Worm (Caenorhabditis elegans): Measurements from ENCODE around the gene F35E8.13.
"Not testable (repeated sequence)": the region's sequence is repeated elsewhere in the genome, so short reads cannot be mapped to it uniquely, and the experiment has no call there.

Gene F35E8.13

DNA sequence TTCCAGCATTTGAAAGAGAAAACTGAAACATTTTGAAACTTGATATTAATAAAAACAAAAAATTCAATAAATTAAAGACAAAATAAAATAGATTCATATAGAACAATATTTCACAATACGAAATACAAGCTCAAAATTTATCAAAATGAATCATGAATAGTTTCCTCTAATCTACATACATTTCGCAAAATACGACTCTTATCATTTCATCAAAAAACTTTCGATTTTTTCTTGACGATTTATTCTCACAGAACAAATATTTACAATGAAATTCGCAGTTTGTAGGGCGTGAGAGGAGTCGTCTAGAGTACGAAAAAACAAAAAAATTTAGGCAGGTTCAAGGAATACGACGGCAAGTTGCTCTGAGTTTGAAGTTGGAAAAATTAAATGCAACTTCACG, 33.0 kb upstream of the F35E8.13 start:
- no peak for TF ChIP-seq ref-1 (GFP tag; conservative IDR thresholded peaks at IDR 0.05)

DNA sequence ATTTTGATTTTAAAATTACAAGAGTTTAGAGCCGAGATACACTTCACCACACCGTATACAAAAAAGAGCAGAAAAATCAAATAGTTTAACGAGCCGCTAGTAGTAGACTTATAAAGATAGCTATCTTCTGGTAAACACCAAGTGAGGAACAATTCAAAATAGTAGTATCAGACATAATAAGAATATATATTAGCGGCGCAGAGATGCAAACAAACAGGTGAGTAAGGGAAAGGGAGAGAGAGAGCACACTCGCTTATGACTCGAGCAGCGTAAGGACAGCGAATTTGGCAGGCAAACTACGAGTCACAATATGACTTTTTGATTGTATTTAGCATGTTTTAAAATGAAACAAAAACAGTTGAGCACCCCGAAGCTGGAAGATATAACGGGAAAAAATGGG, 31.8 kb upstream of the F35E8.13 start:
- TF ChIP-seq T22C8.4 (GFP tag; IDR thresholded peaks at IDR 0.05): no peak
- TF ChIP-seq flt-1 (GFP tag; IDR thresholded peaks at IDR 0.05): no peak
- TF ChIP-seq ztf-23 (GFP tag; IDR thresholded peaks at IDR 0.05): no peak
- no peak for TF ChIP-seq cog-1 (tag; optimal IDR thresholded peaks at IDR 0.05)
- TF ChIP-seq ztf-29 (GFP tag; IDR thresholded peaks at IDR 0.05): no peak
- no peak for TF ChIP-seq med-1 (GFP tag; optimal IDR thresholded peaks at IDR 0.05; ENCODE audit: insufficient read depth)
- TF ChIP-seq tab-1 (GFP tag; IDR thresholded peaks at IDR 0.05): no peak
- TF ChIP-seq ref-1 (GFP tag; conservative IDR thresholded peaks at IDR 0.05): no peak
- no peak for TF ChIP-seq klf-2 (GFP tag; conservative IDR thresholded peaks at IDR 0.05)

DNA sequence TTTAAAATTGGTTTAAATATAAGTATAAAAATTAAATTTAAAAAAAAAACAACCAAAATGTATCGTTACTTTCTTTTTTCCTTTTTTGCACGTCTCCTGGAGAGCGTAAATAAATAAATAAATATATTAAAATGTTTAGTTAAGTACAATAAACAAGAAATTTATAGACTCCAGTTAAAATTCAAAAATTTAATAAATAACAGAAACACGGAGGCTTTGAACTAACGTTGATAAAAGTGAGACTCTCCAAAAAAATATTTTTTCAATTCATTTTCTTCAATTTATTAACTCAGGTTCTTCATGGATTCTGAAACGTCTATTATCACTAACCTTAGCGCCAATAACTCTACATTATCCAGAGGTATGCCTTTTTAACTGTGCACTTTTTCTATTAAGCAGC, 31.3 kb upstream of the F35E8.13 start, which contains the start of gene T06C12.12:
Gene T06C12.12 (plus strand): TSS at position 301 of the 400 bp plus-strand sequence.
- TF ChIP-seq T22C8.4 (GFP tag; IDR thresholded peaks at IDR 0.05): no peak
- TF ChIP-seq flt-1 (GFP tag; IDR thresholded peaks at IDR 0.05): no peak
- no peak for TF ChIP-seq ref-1 (GFP tag; conservative IDR thresholded peaks at IDR 0.05)
- TF ChIP-seq med-1 (GFP tag; optimal IDR thresholded peaks at IDR 0.05; ENCODE audit: insufficient read depth): no peak
- TF ChIP-seq ztf-29 (GFP tag; IDR thresholded peaks at IDR 0.05): no peak
- TF ChIP-seq cog-1 (tag; optimal IDR thresholded peaks at IDR 0.05): no peak
- no peak for TF ChIP-seq ztf-23 (GFP tag; IDR thresholded peaks at IDR 0.05)

DNA sequence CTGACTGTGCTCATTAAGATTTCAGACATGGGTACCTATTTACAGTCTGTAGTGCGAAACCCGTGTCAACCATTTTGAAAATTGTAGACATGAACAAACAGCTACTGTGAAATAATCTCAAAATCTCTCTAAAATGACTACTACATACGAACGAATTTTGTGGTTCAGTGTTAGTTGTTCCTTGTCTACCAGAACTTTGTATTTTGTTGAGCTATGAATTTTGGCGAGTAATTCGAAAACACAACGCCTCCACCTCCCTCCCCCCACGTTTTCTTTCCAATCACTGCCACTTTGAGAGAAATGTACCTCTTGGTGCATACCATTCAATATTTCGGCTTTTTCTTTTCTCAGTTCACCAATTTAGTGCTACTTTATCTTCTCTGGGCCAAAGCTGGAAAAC, 30.4 kb upstream of the F35E8.13 start, which contains the start of gene T06C12.11:
Gene T06C12.11 (plus strand): TSS at position 301 of the 400 bp plus-strand sequence.
- no peak for TF ChIP-seq ref-1 (GFP tag; conservative IDR thresholded peaks at IDR 0.05)
- TF ChIP-seq med-1 (GFP tag; optimal IDR thresholded peaks at IDR 0.05; ENCODE audit: insufficient read depth): no peak
- no peak for TF ChIP-seq tab-1 (GFP tag; IDR thresholded peaks at IDR 0.05)
- TF ChIP-seq cog-1 (tag; optimal IDR thresholded peaks at IDR 0.05): no peak
- TF ChIP-seq klf-2 (GFP tag; conservative IDR thresholded peaks at IDR 0.05): no peak
- no peak for TF ChIP-seq flt-1 (GFP tag; IDR thresholded peaks at IDR 0.05)
- no peak for TF ChIP-seq ztf-23 (GFP tag; IDR thresholded peaks at IDR 0.05)
- TF ChIP-seq ztf-29 (GFP tag; IDR thresholded peaks at IDR 0.05): no peak
- no peak for TF ChIP-seq T22C8.4 (GFP tag; IDR thresholded peaks at IDR 0.05)

DNA sequence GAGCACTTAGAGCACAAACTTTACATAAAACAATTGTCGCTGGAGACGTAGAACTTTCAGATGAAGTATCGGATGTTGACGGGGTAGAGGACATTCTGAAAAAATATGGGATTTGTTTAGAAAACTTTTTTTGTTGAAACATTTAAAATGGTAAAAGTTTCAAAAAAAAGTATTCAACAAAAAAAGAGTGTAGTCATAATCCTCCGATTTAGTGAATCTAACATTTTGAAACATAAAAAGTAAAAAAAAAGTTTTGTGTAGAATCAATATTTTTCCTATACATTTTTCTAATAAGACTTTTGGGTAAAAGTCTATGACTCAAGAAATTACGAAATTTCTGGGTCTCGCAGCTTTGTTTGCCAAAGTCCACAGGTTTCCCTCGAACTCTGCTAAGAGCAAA, 26.4 kb upstream of the F35E8.13 start, which contains the start of gene nhr-213:
Gene nhr-213 (minus strand): TSS at position 101 of the 400 bp plus-strand sequence.
- no peak for TF ChIP-seq T22C8.4 (GFP tag; IDR thresholded peaks at IDR 0.05)
- TF ChIP-seq ztf-23 (GFP tag; IDR thresholded peaks at IDR 0.05): no peak
- TF ChIP-seq med-1 (GFP tag; optimal IDR thresholded peaks at IDR 0.05; ENCODE audit: insufficient read depth): no peak
- TF ChIP-seq cog-1 (tag; optimal IDR thresholded peaks at IDR 0.05): no peak
- TF ChIP-seq klf-2 (GFP tag; conservative IDR thresholded peaks at IDR 0.05): no peak
- TF ChIP-seq ref-1 (GFP tag; conservative IDR thresholded peaks at IDR 0.05): no peak
- TF ChIP-seq flt-1 (GFP tag; IDR thresholded peaks at IDR 0.05): no peak
- no peak for TF ChIP-seq ztf-29 (GFP tag; IDR thresholded peaks at IDR 0.05)
- TF ChIP-seq tab-1 (GFP tag; IDR thresholded peaks at IDR 0.05): no peak

DNA sequence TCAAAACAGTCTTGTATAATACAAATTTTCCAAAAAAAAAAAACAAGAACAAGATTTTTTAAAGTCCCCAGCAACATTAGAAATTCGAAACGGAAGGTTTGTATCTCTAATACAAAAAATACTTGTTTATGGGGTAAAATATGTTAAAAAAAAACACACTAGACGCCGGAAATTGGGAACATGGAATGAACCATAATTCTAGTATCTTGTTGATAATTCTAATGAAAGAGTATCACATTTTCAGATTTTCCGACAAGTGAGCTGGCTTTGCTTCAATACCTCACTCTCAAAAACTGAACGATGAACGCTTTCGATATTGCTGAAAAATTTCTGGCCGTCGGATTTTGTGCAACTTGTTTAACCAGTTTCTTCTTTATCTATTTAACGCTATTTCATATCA, 25.4 kb upstream of the F35E8.13 start, which contains the start of gene str-60:
Gene str-60 (plus strand): TSS at position 301 of the 400 bp plus-strand sequence.
- TF ChIP-seq ztf-29 (GFP tag; IDR thresholded peaks at IDR 0.05) (no peak), ztf-23 (GFP tag; IDR thresholded peaks at IDR 0.05) (no peak), med-1 (GFP tag; optimal IDR thresholded peaks at IDR 0.05; ENCODE audit: insufficient read depth) (no peak), klf-2 (GFP tag; conservative IDR thresholded peaks at IDR 0.05) (no peak), cog-1 (tag; optimal IDR thresholded peaks at IDR 0.05) (no peak), ref-1 (GFP tag; conservative IDR thresholded peaks at IDR 0.05) (no peak), T22C8.4 (GFP tag; IDR thresholded peaks at IDR 0.05) (no peak), tab-1 (GFP tag; IDR thresholded peaks at IDR 0.05) (no peak), flt-1 (GFP tag; IDR thresholded peaks at IDR 0.05) (no peak)

DNA sequence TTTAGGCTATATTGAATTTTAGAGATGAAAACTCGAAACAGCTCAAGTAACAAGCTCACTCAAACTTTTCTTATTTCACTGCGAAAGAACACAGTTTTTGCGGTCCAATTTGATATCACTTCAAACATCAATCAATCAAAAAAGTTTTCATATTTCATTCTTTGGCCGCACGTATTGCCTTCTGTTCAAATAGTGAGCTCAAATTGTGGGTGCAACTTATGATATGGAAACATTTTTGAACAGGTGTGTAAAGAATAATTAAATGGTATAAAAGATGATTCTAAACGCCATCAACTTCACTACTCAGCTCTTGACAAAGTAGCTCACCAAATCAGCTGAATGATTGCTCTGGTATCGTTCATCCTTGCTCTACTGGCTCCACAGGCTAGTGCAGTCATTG, 23.4 kb upstream of the F35E8.13 start, which contains the start of gene T06C12.14:
Gene T06C12.14 (plus strand): TSS at position 301 of the 400 bp plus-strand sequence.
- TF ChIP-seq ztf-23 (GFP tag; IDR thresholded peaks at IDR 0.05) (no peak), T22C8.4 (GFP tag; IDR thresholded peaks at IDR 0.05) (no peak), tab-1 (GFP tag; IDR thresholded peaks at IDR 0.05) (no peak), klf-2 (GFP tag; conservative IDR thresholded peaks at IDR 0.05) (no peak), ztf-29 (GFP tag; IDR thresholded peaks at IDR 0.05) (no peak), med-1 (GFP tag; optimal IDR thresholded peaks at IDR 0.05; ENCODE audit: insufficient read depth) (no peak), ref-1 (GFP tag; conservative IDR thresholded peaks at IDR 0.05) (no peak), flt-1 (GFP tag; IDR thresholded peaks at IDR 0.05) (no peak), cog-1 (tag; optimal IDR thresholded peaks at IDR 0.05) (no peak)

DNA sequence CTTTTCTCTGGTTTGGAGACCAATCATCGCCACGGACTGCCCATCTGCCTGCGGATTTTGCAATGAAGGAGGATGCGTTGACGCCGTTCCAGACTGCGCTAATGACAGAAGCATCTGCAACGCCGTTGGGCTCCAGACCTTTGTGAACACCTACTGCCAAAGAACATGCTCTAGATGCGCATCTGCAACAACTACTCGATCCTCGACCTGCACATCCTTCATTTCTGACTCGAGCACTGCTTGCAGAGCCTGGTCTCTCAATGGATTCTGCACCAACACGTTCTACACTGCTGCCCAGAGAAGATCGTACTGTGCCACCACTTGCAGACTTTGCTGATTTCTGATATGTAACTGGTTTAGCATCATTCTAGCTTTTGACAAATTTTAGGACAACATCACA, 22.5 kb upstream of the F35E8.13 start:
- TF ChIP-seq klf-2 (GFP tag; conservative IDR thresholded peaks at IDR 0.05): no peak
- no peak for TF ChIP-seq ztf-29 (GFP tag; IDR thresholded peaks at IDR 0.05)
- no peak for TF ChIP-seq cog-1 (tag; optimal IDR thresholded peaks at IDR 0.05)
- no peak for TF ChIP-seq T22C8.4 (GFP tag; IDR thresholded peaks at IDR 0.05)
- no peak for TF ChIP-seq flt-1 (GFP tag; IDR thresholded peaks at IDR 0.05)
- no peak for TF ChIP-seq ztf-23 (GFP tag; IDR thresholded peaks at IDR 0.05)
- no peak for TF ChIP-seq med-1 (GFP tag; optimal IDR thresholded peaks at IDR 0.05; ENCODE audit: insufficient read depth)
- TF ChIP-seq ref-1 (GFP tag; conservative IDR thresholded peaks at IDR 0.05): no peak
- no peak for TF ChIP-seq tab-1 (GFP tag; IDR thresholded peaks at IDR 0.05)

DNA sequence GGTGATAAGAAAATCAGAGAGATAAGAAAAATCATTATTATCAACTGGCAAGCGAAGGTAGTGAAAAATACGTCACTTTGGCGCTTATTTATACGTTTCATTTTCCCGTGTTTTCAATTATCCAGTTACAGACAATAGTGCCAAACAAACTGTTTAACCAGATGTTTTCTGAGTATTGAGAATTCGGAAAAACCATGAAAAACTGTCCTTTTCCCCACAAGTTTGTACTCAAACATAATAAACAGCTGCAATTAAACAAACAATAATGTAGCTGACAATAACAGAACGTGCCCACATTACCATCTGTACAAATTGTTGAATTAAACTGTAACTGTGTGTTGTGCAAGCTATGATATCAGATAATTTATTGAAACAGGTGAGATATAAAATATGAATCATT, 17.5 kb upstream of the F35E8.13 start, which contains the start of the genes F35E8.1 and F35E8.2:
Gene F35E8.1 (minus strand): TSS at position 101 of the 400 bp plus-strand sequence.
Gene F35E8.2 (plus strand): TSS at position 132 of the 400 bp plus-strand sequence.
- TF ChIP-seq flt-1 (GFP tag; IDR thresholded peaks at IDR 0.05); tab-1 (GFP tag; IDR thresholded peaks at IDR 0.05); cog-1 (tag; optimal IDR thresholded peaks at IDR 0.05): not testable (repeated sequence)

DNA sequence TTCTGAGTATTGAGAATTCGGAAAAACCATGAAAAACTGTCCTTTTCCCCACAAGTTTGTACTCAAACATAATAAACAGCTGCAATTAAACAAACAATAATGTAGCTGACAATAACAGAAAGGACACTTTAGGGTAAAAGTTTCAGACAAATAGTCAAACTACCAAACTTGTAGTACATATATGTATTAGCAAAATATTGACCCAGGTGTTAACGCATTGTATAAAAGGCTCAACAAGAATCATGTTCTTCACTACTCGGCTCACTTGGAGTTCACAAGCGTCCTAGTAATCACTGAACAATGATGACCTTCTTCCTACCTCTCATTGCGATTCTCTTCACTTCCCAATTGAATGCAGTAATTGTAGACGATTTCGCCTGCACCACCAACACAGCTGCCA, 11.2 kb upstream of the F35E8.13 start, which contains the start of gene F35E8.6:
Gene F35E8.6 (plus strand): TSS at position 301 of the 400 bp plus-strand sequence.
- no peak for TF ChIP-seq T22C8.4 (GFP tag; IDR thresholded peaks at IDR 0.05)
- no peak for TF ChIP-seq cog-1 (tag; optimal IDR thresholded peaks at IDR 0.05)

Data from whole organism, midembryonic.